Fruit fly (Drosophila melanogaster) whole organism, embryonic: ENCODE measurements around the gene SMSr.

Experiments
- CG10654 ChIP-seq: fragments of 200-800 bp; sonication (Bioruptor generic); optimal IDR thresholded peaks from 2 replicates; lab custom pipeline; 2016; ENCODE audit warnings: missing biosample characterization, missing genetic modification characterization
- CG11398 ChIP-seq: fragments of 200-800 bp; sonication (Bioruptor generic); optimal IDR thresholded peaks from 2 replicates; lab custom pipeline; 2016; ENCODE audit warnings: missing biosample characterization, missing genetic modification characterization
- CG11504 ChIP-seq: fragments of 200-800 bp; sonication (Bioruptor generic); optimal IDR thresholded peaks from 3 replicates; lab custom pipeline; 2019; ENCODE audit warnings: missing biosample characterization, mild to moderate bottlenecking, missing genetic modification characterization, moderate library complexity
- CG13624 ChIP-seq: fragments of 200-800 bp; sonication (Bioruptor generic); optimal IDR thresholded peaks from 2 replicates; lab custom pipeline; 2016; ENCODE audit warnings: missing biosample characterization, missing genetic modification characterization
- CG15479 ChIP-seq: fragments of 200-800 bp; sonication (Bioruptor generic); optimal IDR thresholded peaks from 3 replicates; lab custom pipeline; 2019; ENCODE audit warnings: missing biosample characterization, mild to moderate bottlenecking, missing genetic modification characterization, moderate library complexity
- CG15696 ChIP-seq: fragments of 200-800 bp; sonication (Bioruptor generic); optimal IDR thresholded peaks from 2 replicates; lab custom pipeline; 2019; ENCODE audit warnings: missing biosample characterization, mild to moderate bottlenecking, missing genetic modification characterization, moderate library complexity
- CG16863 ChIP-seq: fragments of 200-800 bp; sonication (Bioruptor generic); optimal IDR thresholded peaks from 3 replicates; lab custom pipeline; 2016; ENCODE audit warnings: missing biosample characterization, missing genetic modification characterization
- CG17359 ChIP-seq: fragments of 200-800 bp; sonication (Bioruptor generic); optimal IDR thresholded peaks from 3 replicates; lab custom pipeline; 2018; ENCODE audit warnings: missing biosample characterization, mild to moderate bottlenecking, missing genetic modification characterization, moderate library complexity
- CG17612 ChIP-seq: fragments of 200-800 bp; sonication (Bioruptor generic); IDR thresholded peaks from 2 replicates; pipeline ENCODE4 v1.3.6; 2022; ENCODE audit warnings: missing biosample characterization, missing genetic modification characterization
- CG1792 ChIP-seq: fragments of 200-800 bp; sonication (Bioruptor generic); optimal IDR thresholded peaks from 2 replicates; lab custom pipeline; 2016; ENCODE audit warnings: missing biosample characterization, missing genetic modification characterization
- CG18619 ChIP-seq: fragments of 200-800 bp; sonication (Bioruptor generic); optimal IDR thresholded peaks from 3 replicates; lab custom pipeline; 2017; ENCODE audit warnings: missing biosample characterization, mild to moderate bottlenecking, missing genetic modification characterization
- CG2199 ChIP-seq: fragments of 200-800 bp; sonication (Bioruptor generic); IDR thresholded peaks from 3 replicates; pipeline ENCODE4 v1.3.6; 2022; ENCODE audit warnings: missing biosample characterization, missing genetic modification characterization
- CG2678 ChIP-seq: fragments of 200-800 bp; sonication (Bioruptor generic); optimal IDR thresholded peaks from 3 replicates; lab custom pipeline; 2019; ENCODE audit warnings: missing biosample characterization, mild to moderate bottlenecking, missing genetic modification characterization, moderate library complexity
- CG2875 ChIP-seq: fragments of 200-800 bp; sonication (Bioruptor generic); optimal IDR thresholded peaks from 2 replicates; lab custom pipeline; 2017; ENCODE audit warnings: missing biosample characterization, mild to moderate bottlenecking, missing genetic modification characterization, missing genetic modification reagents
- CG30403 ChIP-seq: fragments of 200-800 bp; sonication (Bioruptor generic); optimal IDR thresholded peaks from 3 replicates; lab custom pipeline; 2016; ENCODE audit warnings: missing biosample characterization, missing genetic modification characterization
- CG32767 ChIP-seq: fragments of 200-800 bp; sonication (Bioruptor generic); IDR thresholded peaks from 2 replicates; pipeline ENCODE4 v1.3.6; 2022; ENCODE audit warnings: missing biosample characterization, missing genetic modification characterization
- CG5953 ChIP-seq: fragments of 200-800 bp; sonication (Bioruptor generic); IDR thresholded peaks from 2 replicates; pipeline ENCODE4 v1.3.6; 2022; ENCODE audit warnings: missing biosample characterization, missing genetic modification characterization
- CG6175 ChIP-seq: fragments of 200-800 bp; sonication (Bioruptor generic); IDR thresholded peaks from 3 replicates; pipeline ENCODE4 v1.3.6; 2022; ENCODE audit warnings: missing biosample characterization, missing genetic modification characterization
- Chrac-16 ChIP-seq: fragments of 200-800 bp; sonication (Bioruptor generic); optimal IDR thresholded peaks from 3 replicates; lab custom pipeline; 2016; ENCODE audit warnings: missing biosample characterization, missing genetic modification characterization
- CoRest ChIP-seq: fragments of 200-800 bp; sonication (Bioruptor generic); optimal IDR thresholded peaks from 3 replicates; lab custom pipeline; 2018; ENCODE audit warnings: missing biosample characterization, mild to moderate bottlenecking, missing genetic modification characterization, moderate library complexity
- CrebB ChIP-seq: fragments of 200-800 bp; sonication (Bioruptor generic); optimal IDR thresholded peaks from 3 replicates; lab custom pipeline; 2018; ENCODE audit warnings: missing biosample characterization, mild to moderate bottlenecking, missing genetic modification characterization
- D19B ChIP-seq: fragments of 200-800 bp; sonication (Bioruptor generic); optimal IDR thresholded peaks from 2 replicates; lab custom pipeline; 2017; ENCODE audit warnings: missing biosample characterization, mild to moderate bottlenecking, missing genetic modification characterization
- Drgx ChIP-seq: fragments of 200-800 bp; sonication (Bioruptor generic); IDR thresholded peaks from 2 replicates; pipeline ENCODE4 v1.3.6; 2022; ENCODE audit warnings: missing biosample characterization, missing genetic modification characterization
- Ets97D ChIP-seq: fragments of 200-800 bp; sonication (Bioruptor generic); optimal IDR thresholded peaks from 3 replicates; lab custom pipeline; 2016; ENCODE audit warnings: missing biosample characterization, missing genetic modification characterization
- HLH54F ChIP-seq: fragments of 200-800 bp; sonication (Bioruptor generic); optimal IDR thresholded peaks from 3 replicates; lab custom pipeline; 2016; ENCODE audit warnings: missing biosample characterization, missing genetic modification characterization
- Hr39 ChIP-seq: fragments of >200 bp; optimal IDR thresholded peaks from 2 replicates; lab custom pipeline; 2017
- MESR4 ChIP-seq: fragments of 200-800 bp; sonication (Bioruptor generic); optimal IDR thresholded peaks from 2 replicates; lab custom pipeline; 2018; ENCODE audit warnings: missing biosample characterization, mild to moderate bottlenecking, missing genetic modification characterization, moderate library complexity
- Med ChIP-seq: fragments of 200-800 bp; sonication (Bioruptor generic); peaks from one replicate; lab custom pipeline; 2016; ENCODE audit warnings: missing biosample characterization, missing genetic modification characterization, mild to moderate bottlenecking, inconsistent platforms, moderate library complexity
- Oaz ChIP-seq: fragments of 200-800 bp; sonication (Bioruptor generic); IDR thresholded peaks from 2 replicates; pipeline ENCODE4 v1.3.6; 2022; ENCODE audit warnings: missing biosample characterization, missing genetic modification characterization
- Sry-β ChIP-seq: fragments of 200-800 bp; sonication (Bioruptor generic); optimal IDR thresholded peaks from 2 replicates; lab custom pipeline; 2018; ENCODE audit warnings: missing biosample characterization, mild to moderate bottlenecking, missing genetic modification characterization, moderate library complexity
- Trl ChIP-seq, 3 experiments: fragments of >200 bp in 2 of 3; fragments of 200-800 bp in 1 of 3; sonication (Bioruptor generic) in 1 of 3; optimal IDR thresholded peaks; 2 replicates in 1 of 3; 3 replicates in 2 of 3; lab custom pipeline; 2016 to 2017; ENCODE audit warnings: missing biosample characterization in 1 of 3, missing genetic modification characterization in 1 of 3
- Xrp1 ChIP-seq: fragments of 200-800 bp; sonication (Bioruptor generic); IDR thresholded peaks from 2 replicates; pipeline ENCODE4 v1.3.6; 2022; ENCODE audit warnings: missing biosample characterization, missing genetic modification characterization
- ac ChIP-seq: fragments of 200-800 bp; sonication (Bioruptor generic); optimal IDR thresholded peaks from 3 replicates; lab custom pipeline; 2017; ENCODE audit warnings: missing biosample characterization, mild to moderate bottlenecking, missing genetic modification characterization
- az2 ChIP-seq: fragments of 200-800 bp; sonication (Bioruptor generic); optimal IDR thresholded peaks from 3 replicates; lab custom pipeline; 2016; ENCODE audit warnings: missing biosample characterization, missing genetic modification characterization
- chinmo ChIP-seq: fragments of 200-800 bp; sonication (Bioruptor generic); IDR thresholded peaks from 4 replicates; pipeline ENCODE4 v1.3.6; 2022; ENCODE audit warnings: missing biosample characterization, missing genetic modification characterization; ENCODE audit not compliant: partially characterized antibody
- disco-r ChIP-seq: fragments of 200-800 bp; sonication (Bioruptor generic); optimal IDR thresholded peaks from 2 replicates; lab custom pipeline; 2016; ENCODE audit warnings: missing biosample characterization, missing genetic modification characterization
- fru ChIP-seq: fragments of >200 bp; optimal IDR thresholded peaks from 2 replicates; lab custom pipeline; 2017
- fu2 ChIP-seq: fragments of 200-800 bp; sonication (Bioruptor generic); optimal IDR thresholded peaks from 2 replicates; lab custom pipeline; 2016; ENCODE audit warnings: missing biosample characterization, missing genetic modification characterization
- jigr1 ChIP-seq: fragments of 200-800 bp; sonication (Bioruptor generic); IDR thresholded peaks from 3 replicates; pipeline ENCODE4 v1.3.6; 2022; ENCODE audit warnings: missing biosample characterization, missing genetic modification characterization
- jing ChIP-seq: fragments of 200-800 bp; sonication (Bioruptor generic); optimal IDR thresholded peaks from 2 replicates; lab custom pipeline; 2018; ENCODE audit warnings: missing biosample characterization, mild to moderate bottlenecking, missing genetic modification characterization
- kay ChIP-seq: fragments of 200-800 bp; sonication (Bioruptor generic); optimal IDR thresholded peaks from 2 replicates; lab custom pipeline; 2016; ENCODE audit warnings: missing biosample characterization, missing genetic modification characterization
- knrl ChIP-seq: fragments of 200-800 bp; sonication (Bioruptor generic); IDR thresholded peaks from 3 replicates; pipeline ENCODE4 v1.3.6; 2022; ENCODE audit warnings: missing biosample characterization, missing genetic modification characterization; ENCODE audit not compliant: partially characterized antibody
- nerfin-2 ChIP-seq: fragments of 200-800 bp; sonication (Bioruptor generic); IDR thresholded peaks from 2 replicates; pipeline ENCODE4 v1.3.6; 2022; ENCODE audit warnings: missing biosample characterization, missing genetic modification characterization; ENCODE audit not compliant: partially characterized antibody
- pfk ChIP-seq: fragments of 200-800 bp; sonication (Bioruptor generic); optimal IDR thresholded peaks from 2 replicates; lab custom pipeline; 2018; ENCODE audit warnings: missing biosample characterization, mild to moderate bottlenecking, missing genetic modification characterization, moderate library complexity
- pzg ChIP-seq: fragments of 200-800 bp; sonication (Bioruptor generic); optimal IDR thresholded peaks from 3 replicates; lab custom pipeline; 2018; ENCODE audit warnings: missing biosample characterization, mild to moderate bottlenecking, missing genetic modification characterization, moderate library complexity
- ranshi ChIP-seq: fragments of 200-800 bp; sonication (Bioruptor generic); IDR thresholded peaks from 2 replicates; pipeline ENCODE4 v1.3.6; 2022; ENCODE audit warnings: missing biosample characterization, missing genetic modification characterization
- sc ChIP-seq, 3 experiments: fragments of >200 bp in 2 of 3; fragments of 200-800 bp in 1 of 3; sonication (Bioruptor generic) in 1 of 3; optimal IDR thresholded peaks; 2 replicates in 2 of 3; 3 replicates in 1 of 3; lab custom pipeline; 2017; ENCODE audit warnings: mild to moderate bottlenecking in 1 of 3, missing biosample characterization in 1 of 3, missing genetic modification characterization in 1 of 3, missing genetic modification reagents in 1 of 3
- schlank ChIP-seq: fragments of 200-800 bp; sonication (Bioruptor generic); optimal IDR thresholded peaks from 2 replicates; lab custom pipeline; 2018; ENCODE audit warnings: missing biosample characterization, mild to moderate bottlenecking, missing genetic modification characterization
- so ChIP-seq: fragments of 200-800 bp; sonication (Bioruptor generic); IDR thresholded peaks from 3 replicates; pipeline ENCODE4 v1.3.6; 2022; ENCODE audit warnings: missing biosample characterization, missing genetic modification characterization

The SMSr gene

dm6 chr3L:7356386-7357117 is 24.7 kb downstream of the SMSr start, which contains the start of gene CTCF (continued):
- peak; percentile 31 for TF ChIP-seq az2 (GFP tag; lab: Kevin White, UChicago)
- peak; percentile 34 for TF ChIP-seq CG17359 (tag; lab: Kevin White, UChicago)
- TF ChIP-seq CoRest = peak; percentile 61
- TF ChIP-seq Med = peak; percentile 88
- peak; percentile 20 for TF ChIP-seq HLH54F (GFP tag; lab: Kevin White, UChicago)
- TF ChIP-seq CG2199 = no peak
- no peak for TF ChIP-seq jing (GFP tag; lab: Kevin White, UChicago)
- TF ChIP-seq Hr39 = no peak
- peak; percentile 82 for TF ChIP-seq knrl (GFP tag; lab: Robert Waterston, UW)
- peak; percentile 43 for TF ChIP-seq CG30403
- no peak; the same call in 2 of the 3 replicates for TF ChIP-seq jigr1 (GFP tag; lab: Robert Waterston, UW)
- TF ChIP-seq MESR4 = peak; percentile 76
- TF ChIP-seq CG10654 = no peak
- no peak for TF ChIP-seq Trl (optimal IDR thresholded peaks at IDR 0.05; lab: Kevin White, UChicago)
- TF ChIP-seq Trl (GFP tag; optimal IDR thresholded peaks at IDR 0.05; lab: Kevin White, UChicago) = peak; percentile 17
- TF ChIP-seq CG32767 = no peak
- peak; percentile 50; the same call in 1 of the 2 replicates for TF ChIP-seq nerfin-2
- TF ChIP-seq CrebB (tag; lab: Kevin White, UChicago) = no peak
- TF ChIP-seq kay (GFP tag; lab: Kevin White, UChicago) = no peak
- no peak for TF ChIP-seq disco-r (GFP tag; lab: Kevin White, UChicago)
- TF ChIP-seq fu2 (GFP tag; lab: Kevin White, UChicago) = no peak
- no peak for TF ChIP-seq ranshi (GFP tag; lab: Robert Waterston, UW)
- TF ChIP-seq so (GFP tag; lab: Robert Waterston, UW) = no peak
- peak; percentile 27 for TF ChIP-seq Chrac-16 (GFP tag; lab: Kevin White, UChicago)
- TF ChIP-seq CG18619 = peak; percentile 7
- TF ChIP-seq CG5953 (GFP tag; lab: Robert Waterston, UW) = no peak
- peak; percentile 16 for TF ChIP-seq pfk (GFP tag; lab: Kevin White, UChicago)
- no peak for TF ChIP-seq CG6175 (GFP tag; lab: Robert Waterston, UW)
- TF ChIP-seq CG16863 = peak; percentile 40
- TF ChIP-seq CG2875 (GFP tag; lab: Kevin White, UChicago) = peak; percentile 12
- no peak for TF ChIP-seq fru (lab: Kevin White, UChicago)
- TF ChIP-seq CG11504 (tag; lab: Kevin White, UChicago) = no peak
- peak; percentile 33 for TF ChIP-seq Xrp1
- no peak for TF ChIP-seq ac (GFP tag; lab: Kevin White, UChicago)
- no peak for TF ChIP-seq D19B (GFP tag; lab: Kevin White, UChicago)
- TF ChIP-seq schlank = no peak
- peak; percentile 26; the same call in 1 of the 2 replicates for TF ChIP-seq Drgx
- TF ChIP-seq CG13624 (GFP tag; lab: Kevin White, UChicago) = peak; percentile 45
- TF ChIP-seq Oaz (GFP tag; lab: Robert Waterston, UW) = no peak
- TF ChIP-seq CG1792 = peak; percentile 9
- peak; percentile 38 for TF ChIP-seq CG15696
- TF ChIP-seq Ets97D (GFP tag; lab: Kevin White, UChicago) = peak; percentile 70
- no peak for TF ChIP-seq CG17612 (GFP tag; lab: Robert Waterston, UW)
- 0 out of 4 replicates have a peak, but pooled peaks have one; percentile 50 for TF ChIP-seq chinmo (GFP tag; lab: Robert Waterston, UW)
- peak; percentile 3 for TF ChIP-seq CG11398
- no peak for TF ChIP-seq CG15479 (GFP tag; lab: Kevin White, UChicago)
- TF ChIP-seq sc (optimal IDR thresholded peaks at IDR 0.05; lab: Kevin White, UChicago) = no peak
- TF ChIP-seq sc (GFP tag; optimal IDR thresholded peaks at IDR 0.05; lab: Kevin White, UChicago) = no peak
- peak; percentile 30 for TF ChIP-seq Sry-β (GFP tag; lab: Kevin White, UChicago)
- TF ChIP-seq CG2678 = no peak
- peak; percentile 62 for TF ChIP-seq pzg (GFP tag; lab: Kevin White, UChicago)
